Worm (Caenorhabditis elegans) whole organism, late embryonic: ENCODE results near the gene inx-8.

Source experiments
- ama-1 ChIP-seq: fragments of 150-350 bp; optimal IDR thresholded peaks from 2 replicates; lab custom pipeline; 2014
- elt-4 ChIP-seq: sonication (generic microtip); optimal IDR thresholded peaks from 2 replicates; lab custom pipeline; 2016; ENCODE audit warnings: missing genetic modification characterization, missing compliant biosample characterization
- eyg-1 ChIP-seq: sonication (generic microtip); optimal IDR thresholded peaks from 2 replicates; lab custom pipeline; 2016; ENCODE audit warnings: missing genotype, missing genetic modification characterization, missing compliant biosample characterization
- fkh-10 ChIP-seq: fragments of 150-350 bp; optimal IDR thresholded peaks from 2 replicates; lab custom pipeline; 2014; ENCODE audit warnings: missing biosample characterization, missing genetic modification reagents, missing genetic modification characterization
- nfya-1 ChIP-seq: sonication (generic microtip); optimal IDR thresholded peaks from 2 replicates; lab custom pipeline; 2017; ENCODE audit warnings: missing genetic modification characterization, mild to moderate bottlenecking, missing compliant biosample characterization, antibody characterized with exemption, moderate library complexity
- pat-9 ChIP-seq: fragments of 200-800 bp; sonication (Bioruptor generic); optimal IDR thresholded peaks from 2 replicates; lab custom pipeline; 2018; ENCODE audit warnings: mild to moderate bottlenecking, missing genetic modification characterization, moderate library complexity, missing compliant biosample characterization
- pax-1 ChIP-seq: fragments of 150-350 bp; optimal IDR thresholded peaks from 2 replicates; lab custom pipeline; 2014; ENCODE audit warnings: missing biosample characterization, missing genetic modification characterization
- pha-2 ChIP-seq: sonication (generic microtip); optimal IDR thresholded peaks from 2 replicates; lab custom pipeline; 2017; ENCODE audit warnings: mild to moderate bottlenecking, missing genetic modification characterization, missing compliant biosample characterization
- sox-4 ChIP-seq: sonication (generic microtip); optimal IDR thresholded peaks from 2 replicates; lab custom pipeline; 2017; ENCODE audit warnings: mild to moderate bottlenecking, missing genetic modification characterization, inconsistent platforms, missing compliant biosample characterization
- unc-55 ChIP-seq: sonication (generic microtip); optimal IDR thresholded peaks from 2 replicates; lab custom pipeline; 2017; ENCODE audit warnings: missing biosample characterization, missing genetic modification reagents, missing genetic modification characterization

ce11 chrIV:11693493-11693892 lies 19.9 kb downstream of the inx-8 start, which contains the start of gene ZK792.12:
- TF ChIP-seq pha-2 (tag; lab: Kevin White, UChicago), result no peak
- no peak for TF ChIP-seq fkh-10 (GFP tag; lab: Kevin White, UChicago)
- no peak for TF ChIP-seq sox-4
- TF ChIP-seq ama-1 (lab: Kevin White, UChicago), result no peak
- TF ChIP-seq elt-4 (tag; lab: Kevin White, UChicago), result no peak
- TF ChIP-seq pax-1, result no peak
- no peak for TF ChIP-seq nfya-1 (tag; lab: Kevin White, UChicago)
- TF ChIP-seq eyg-1 (tag; lab: Kevin White, UChicago), result no peak
- no peak for TF ChIP-seq unc-55 (GFP tag; lab: Kevin White, UChicago)
- TF ChIP-seq pat-9, result no peak
